Worm (Caenorhabditis elegans) whole organism, L4 larva: ENCODE measurements around the gene R53.5.

Experiments
- F37D6.2 ChIP-seq: sonication (generic microtip); optimal IDR thresholded peaks from 2 replicates; lab custom pipeline; 2016; ENCODE audit warnings: mild to moderate bottlenecking, missing genetic modification characterization, missing compliant biosample characterization
- aha-1 ChIP-seq: fragments of 150-350 bp; peaks from one replicate; lab custom pipeline; 2014; ENCODE audit warnings: missing biosample characterization, missing genetic modification characterization
- daf-12 ChIP-seq: fragments of 150-350 bp; optimal IDR thresholded peaks from 2 replicates; lab custom pipeline; 2014; ENCODE audit warnings: missing biosample characterization, missing genetic modification reagents, missing genetic modification characterization
- dmd-8 ChIP-seq: fragments of 200-800 bp; sonication (Bioruptor generic); IDR thresholded peaks from 2 replicates; pipeline ENCODE4 v1.3.6; 2022; ENCODE audit warnings: missing genetic modification characterization, missing compliant biosample characterization
- nhr-25 ChIP-seq: sonication (generic microtip); optimal IDR thresholded peaks from 2 replicates; lab custom pipeline; 2017; ENCODE audit warnings: missing genetic modification characterization, mild to moderate bottlenecking, missing compliant biosample characterization, antibody characterized with exemption, moderate library complexity, borderline replicate concordance; ENCODE audit not compliant: insufficient read depth
- nhr-76 ChIP-seq: fragments of 150-350 bp; optimal IDR thresholded peaks from 2 replicates; lab custom pipeline; 2014; ENCODE audit warnings: missing biosample characterization, missing genetic modification characterization
- nhr-77 ChIP-seq: fragments of 150-350 bp; optimal IDR thresholded peaks from 2 replicates; lab custom pipeline; 2014; ENCODE audit warnings: missing biosample characterization, missing genetic modification characterization
- rbr-2 ChIP-seq: sonication (generic microtip); optimal IDR thresholded peaks from 2 replicates; lab custom pipeline; 2016; ENCODE audit warnings: missing genotype, missing genetic modification characterization, missing compliant biosample characterization
- saeg-2 ChIP-seq: fragments of 200-800 bp; sonication (Bioruptor generic); IDR thresholded peaks from 2 replicates; pipeline ENCODE4 v1.3.6; 2022; ENCODE audit warnings: missing genetic modification reagents, missing genetic modification characterization, missing compliant biosample characterization
- skn-1 ChIP-seq: fragments of 150-350 bp; optimal IDR thresholded peaks from 2 replicates; lab custom pipeline; 2014; ENCODE audit warnings: missing biosample characterization, missing genetic modification characterization

DNA sequence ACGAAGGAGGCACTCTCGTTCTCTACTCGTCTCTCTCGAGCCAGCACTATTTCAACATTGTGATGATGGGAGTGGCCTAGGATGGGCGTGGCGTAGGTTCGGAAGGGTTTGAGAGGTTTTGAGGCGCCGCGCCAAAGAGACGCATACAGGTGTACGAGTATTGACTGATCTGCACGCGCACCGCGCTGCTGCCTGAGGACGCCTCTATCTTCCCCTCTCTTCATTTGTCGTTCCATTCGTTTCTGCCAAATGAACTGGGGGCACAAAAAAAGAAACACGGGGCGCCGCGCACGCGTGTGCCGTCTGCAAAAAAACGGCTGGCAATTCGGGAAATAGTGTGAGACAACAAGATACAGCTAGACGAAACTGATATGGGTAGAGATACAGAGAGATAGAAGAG lies 45.7 kb upstream of the R53.5 start, which contains the start of gene lec-2:
- no peak for TF ChIP-seq daf-12 (tag; lab: Kevin White, UChicago)
- no peak for TF ChIP-seq saeg-2 (GFP tag; lab: Robert Waterston, UW)
- TF ChIP-seq rbr-2 = peak; percentile 51
- no peak for TF ChIP-seq nhr-76 (tag; lab: Kevin White, UChicago)
- TF ChIP-seq skn-1 (tag; lab: Kevin White, UChicago) = no peak
- 0 out of 2 replicates have a peak, but pooled peaks have one; percentile 21 for TF ChIP-seq dmd-8 (GFP tag; lab: Robert Waterston, UW)
- TF ChIP-seq nhr-77 (tag; lab: Kevin White, UChicago) = no peak
- no peak for TF ChIP-seq F37D6.2 (tag; lab: Kevin White, UChicago)
- TF ChIP-seq aha-1 (tag; lab: Kevin White, UChicago) = peak; percentile 84
- no peak for TF ChIP-seq nhr-25
